Worm (Caenorhabditis elegans): ENCODE measurements around the gene C18E9.2.

- TF ChIP-seq ZK546.5 (tag; optimal IDR thresholded peaks at IDR 0.05) (no peak), elt-3 (tag; optimal IDR thresholded peaks at IDR 0.05) (no peak), blmp-1 (tag; optimal IDR thresholded peaks at IDR 0.05; ENCODE audit: insufficient read depth) (no peak)
Measured at ce11 chrII:8961450-8961849, 3.4 kb upstream of the C18E9.2 start.
